Worm (Caenorhabditis elegans) whole organism, L4 larva: ENCODE measurements around the gene C33D9.6.
A peak's percentile ranks its signal among the peaks of the same experiment; 100 is the strongest.

Experiments used
- D1046.2 ChIP-seq: fragments of 200-800 bp; sonication (Bioruptor generic); IDR thresholded peaks from 2 replicates; pipeline ENCODE4 v1.3.6; 2022; ENCODE audit warnings: missing genetic modification characterization, missing compliant biosample characterization
- F37D6.2 ChIP-seq: sonication (generic microtip); optimal IDR thresholded peaks from 2 replicates; lab custom pipeline; 2016; ENCODE audit warnings: mild to moderate bottlenecking, missing genetic modification characterization, missing compliant biosample characterization
- Y105C5A.15 ChIP-seq: fragments of 200-800 bp; sonication (Bioruptor generic); IDR thresholded peaks from 2 replicates; pipeline ENCODE4 v1.3.6; 2022; ENCODE audit warnings: missing genetic modification characterization, missing compliant biosample characterization
- ZK337.2 ChIP-seq: fragments of 200-800 bp; sonication (Bioruptor generic); IDR thresholded peaks from 2 replicates; pipeline ENCODE4 v1.3.6; 2022; ENCODE audit warnings: missing genetic modification reagents, missing genetic modification characterization, missing compliant biosample characterization
- aha-1 ChIP-seq: fragments of 150-350 bp; peaks from one replicate; lab custom pipeline; 2014; ENCODE audit warnings: missing biosample characterization, missing genetic modification characterization
- aly-2 ChIP-seq: sonication (generic microtip); optimal IDR thresholded peaks from 2 replicates; lab custom pipeline; 2018; ENCODE audit warnings: missing biosample characterization, missing genetic modification characterization
- attf-4 ChIP-seq: sonication (generic microtip); optimal IDR thresholded peaks from 3 replicates; lab custom pipeline; 2017; ENCODE audit warnings: missing biosample characterization, missing genetic modification characterization
- ceh-20 ChIP-seq: fragments of 200-800 bp; sonication (Bioruptor generic); IDR thresholded peaks from 2 replicates; pipeline ENCODE4 v1.3.6; 2022; ENCODE audit warnings: missing genetic modification reagents, missing genetic modification characterization, missing compliant biosample characterization
- ceh-28 ChIP-seq: fragments of 150-350 bp; optimal IDR thresholded peaks from 2 replicates; lab custom pipeline; 2014; ENCODE audit warnings: missing biosample characterization, missing genetic modification reagents, missing genetic modification characterization
- ceh-32 ChIP-seq: sonication (generic microtip); optimal IDR thresholded peaks from 2 replicates; lab custom pipeline; 2016; ENCODE audit warnings: mild to moderate bottlenecking, missing genetic modification characterization, missing compliant biosample characterization; ENCODE audit not compliant: poor library complexity
- ces-1 ChIP-seq: fragments of 150-350 bp; sonication (generic microtip); optimal IDR thresholded peaks from 4 replicates; lab custom pipeline; 2014; ENCODE audit warnings: missing biosample characterization, missing genetic modification reagents, missing genetic modification characterization
- cey-2 ChIP-seq: sonication (generic microtip); optimal IDR thresholded peaks from 3 replicates; lab custom pipeline; 2017; ENCODE audit warnings: missing genetic modification characterization, mild to moderate bottlenecking, missing compliant biosample characterization, antibody characterized with exemption, borderline replicate concordance; ENCODE audit not compliant: insufficient read depth
- ctbp-1 ChIP-seq: fragments of 200-800 bp; sonication (Bioruptor generic); IDR thresholded peaks from 2 replicates; pipeline ENCODE4 v1.3.6; 2022; ENCODE audit warnings: missing genetic modification reagents, missing genetic modification characterization, missing compliant biosample characterization
- daf-12 ChIP-seq: fragments of 150-350 bp; optimal IDR thresholded peaks from 2 replicates; lab custom pipeline; 2014; ENCODE audit warnings: missing biosample characterization, missing genetic modification reagents, missing genetic modification characterization
- daf-19 ChIP-seq: fragments of 200-800 bp; sonication (Bioruptor generic); conservative IDR thresholded peaks from 2 replicates; pipeline ENCODE4 v1.3.6; 2022; ENCODE audit warnings: missing genetic modification characterization, missing compliant biosample characterization
- daf-8 ChIP-seq: fragments of 200-800 bp; sonication (Bioruptor generic); IDR thresholded peaks from 2 replicates; pipeline ENCODE4 v1.3.6; 2022; ENCODE audit warnings: missing genetic modification characterization, missing compliant biosample characterization
- dmd-8 ChIP-seq: fragments of 200-800 bp; sonication (Bioruptor generic); IDR thresholded peaks from 2 replicates; pipeline ENCODE4 v1.3.6; 2022; ENCODE audit warnings: missing genetic modification characterization, missing compliant biosample characterization
- dmd-9 ChIP-seq: fragments of 200-800 bp; sonication (Bioruptor generic); IDR thresholded peaks from 2 replicates; pipeline ENCODE4 v1.3.6; 2022; ENCODE audit warnings: missing genetic modification reagents, missing genetic modification characterization, missing compliant biosample characterization
- dpl-1 ChIP-seq: fragments of 150-350 bp; optimal IDR thresholded peaks from 2 replicates; lab custom pipeline; 2014; ENCODE audit warnings: missing biosample characterization, missing genetic modification reagents, missing genetic modification characterization
- egl-43 ChIP-seq: fragments of 200-800 bp; sonication (Bioruptor generic); IDR thresholded peaks from 2 replicates; pipeline ENCODE4 v1.3.6; 2022; ENCODE audit warnings: missing genetic modification reagents, missing genetic modification characterization, missing compliant biosample characterization
- fos-1 ChIP-seq: fragments of 150-350 bp; optimal IDR thresholded peaks from 2 replicates; lab custom pipeline; 2014; ENCODE audit warnings: missing biosample characterization, missing genetic modification characterization
- hlh-11 ChIP-seq: fragments of 200-800 bp; sonication (Bioruptor generic); optimal IDR thresholded peaks from 2 replicates; lab custom pipeline; 2018; ENCODE audit warnings: mild to moderate bottlenecking, missing genetic modification characterization, missing compliant biosample characterization
- hlh-30 ChIP-seq: sonication (generic microtip); optimal IDR thresholded peaks from 2 replicates; lab custom pipeline; 2017; ENCODE audit warnings: antibody characterized with exemption, mild to moderate bottlenecking, missing genetic modification characterization, missing compliant biosample characterization; ENCODE audit not compliant: insufficient read depth
- lin-15B ChIP-seq: fragments of 150-350 bp; sonication (generic microtip); optimal IDR thresholded peaks from 3 replicates; lab custom pipeline; 2014; ENCODE audit warnings: missing biosample characterization, missing genetic modification characterization
- lin-29 ChIP-seq: fragments of 200-800 bp; sonication (Bioruptor generic); IDR thresholded peaks from 2 replicates; pipeline ENCODE4 v1.3.6; 2022; ENCODE audit warnings: missing genetic modification reagents, missing genetic modification characterization, missing compliant biosample characterization
- lin-38 ChIP-seq: fragments of 200-800 bp; sonication (Bioruptor generic); IDR thresholded peaks from 2 replicates; pipeline ENCODE4 v1.3.6; 2022; ENCODE audit warnings: missing genetic modification reagents, missing genetic modification characterization, missing compliant biosample characterization
- lsy-2 ChIP-seq, 2 experiments: fragments of 150-350 bp in 1 of 2; sonication (generic microtip) in 1 of 2; optimal IDR thresholded peaks; 2 replicates each; lab custom pipeline; 2014 to 2017; ENCODE audit warnings: missing biosample characterization in 2 of 2, missing genetic modification characterization in 2 of 2
- mdt-29 ChIP-seq: fragments of 200-800 bp; sonication (Bioruptor generic); IDR thresholded peaks from 2 replicates; pipeline ENCODE4 v1.3.6; 2022; ENCODE audit warnings: missing genetic modification reagents, missing genetic modification characterization, missing compliant biosample characterization
- mes-2 ChIP-seq: sonication (generic microtip); optimal IDR thresholded peaks from 2 replicates; lab custom pipeline; 2016; ENCODE audit warnings: missing genotype, mild to moderate bottlenecking, missing genetic modification characterization, missing compliant biosample characterization; ENCODE audit not compliant: poor library complexity, severe bottlenecking
- mxl-2 ChIP-seq: fragments of 200-800 bp; sonication (Bioruptor generic); conservative IDR thresholded peaks from 2 replicates; pipeline ENCODE4 v1.3.6; 2022; ENCODE audit warnings: missing genetic modification reagents, missing genetic modification characterization, missing compliant biosample characterization
- nhr-25 ChIP-seq: sonication (generic microtip); optimal IDR thresholded peaks from 2 replicates; lab custom pipeline; 2017; ENCODE audit warnings: missing genetic modification characterization, mild to moderate bottlenecking, missing compliant biosample characterization, antibody characterized with exemption, moderate library complexity, borderline replicate concordance; ENCODE audit not compliant: insufficient read depth
- nhr-28 ChIP-seq: fragments of 150-350 bp; optimal IDR thresholded peaks from 2 replicates; lab custom pipeline; 2014; ENCODE audit warnings: missing biosample characterization, missing genetic modification characterization
- nhr-41 ChIP-seq: fragments of 200-800 bp; sonication (Bioruptor generic); IDR thresholded peaks from 2 replicates; pipeline ENCODE4 v1.3.6; 2022; ENCODE audit warnings: missing genetic modification reagents, missing genetic modification characterization, missing compliant biosample characterization
- nhr-42 ChIP-seq: fragments of 200-800 bp; sonication (Bioruptor generic); IDR thresholded peaks from 2 replicates; pipeline ENCODE4 v1.3.6; 2022; ENCODE audit warnings: missing genetic modification characterization, missing compliant biosample characterization
- nhr-6 ChIP-seq: fragments of 150-350 bp; optimal IDR thresholded peaks from 2 replicates; lab custom pipeline; 2014; ENCODE audit warnings: missing biosample characterization, missing genetic modification characterization
- pha-4 ChIP-seq, 2 experiments: fragments of 150-350 bp in 1 of 2; fragments of 200-800 bp in 1 of 2; sonication (Bioruptor generic) in 1 of 2; IDR thresholded peaks in 1 of 2; optimal IDR thresholded peaks in 1 of 2; 2 replicates each; pipeline versions ENCODE4 v1.3.6 to Lab custom; 2014 to 2022; ENCODE audit warnings: missing genetic modification characterization in 2 of 2, missing genetic modification reagents in 2 of 2, missing biosample characterization in 1 of 2, missing compliant biosample characterization in 1 of 2
- pqm-1 ChIP-seq: sonication (generic microtip); optimal IDR thresholded peaks from 2 replicates; lab custom pipeline; 2017; ENCODE audit warnings: missing biosample characterization, missing genetic modification characterization
- snpc-4 ChIP-seq: fragments of 150-350 bp; optimal IDR thresholded peaks from 2 replicates; lab custom pipeline; 2014; ENCODE audit warnings: missing biosample characterization, missing genetic modification characterization
- unc-62 ChIP-seq, 3 experiments: fragments of 150-350 bp in 1 of 3; sonication (generic microtip); optimal IDR thresholded peaks in 2 of 3; peaks in 1 of 3; 1 replicate in 1 of 3; 2 replicates in 2 of 3; lab custom pipeline; 2014 to 2017; ENCODE audit warnings: missing biosample characterization in 3 of 3, missing genetic modification characterization in 3 of 3, missing genetic modification reagents in 3 of 3, missing genotype in 1 of 3
- vab-7 ChIP-seq: fragments of 200-800 bp; sonication (Bioruptor generic); IDR thresholded peaks from 2 replicates; pipeline ENCODE4 v1.3.6; 2022; ENCODE audit warnings: missing genetic modification reagents, missing genetic modification characterization, missing compliant biosample characterization
- zag-1 ChIP-seq: fragments of 150-350 bp; optimal IDR thresholded peaks from 2 replicates; lab custom pipeline; 2014; ENCODE audit warnings: missing biosample characterization, missing genetic modification characterization
- zfp-3 ChIP-seq: fragments of 200-800 bp; sonication (Bioruptor generic); conservative IDR thresholded peaks from 2 replicates; pipeline ENCODE4 v1.3.6; 2022; ENCODE audit warnings: missing genetic modification reagents, missing genetic modification characterization, missing compliant biosample characterization
- zip-11 ChIP-seq: fragments of 200-800 bp; sonication (Bioruptor generic); IDR thresholded peaks from 2 replicates; pipeline ENCODE4 v1.3.6; 2022; ENCODE audit warnings: missing genetic modification characterization, missing compliant biosample characterization
- ztf-11 ChIP-seq: fragments of 150-350 bp; optimal IDR thresholded peaks from 2 replicates; lab custom pipeline; 2014; ENCODE audit warnings: missing biosample characterization, missing genetic modification characterization

Gene C33D9.6

DNA sequence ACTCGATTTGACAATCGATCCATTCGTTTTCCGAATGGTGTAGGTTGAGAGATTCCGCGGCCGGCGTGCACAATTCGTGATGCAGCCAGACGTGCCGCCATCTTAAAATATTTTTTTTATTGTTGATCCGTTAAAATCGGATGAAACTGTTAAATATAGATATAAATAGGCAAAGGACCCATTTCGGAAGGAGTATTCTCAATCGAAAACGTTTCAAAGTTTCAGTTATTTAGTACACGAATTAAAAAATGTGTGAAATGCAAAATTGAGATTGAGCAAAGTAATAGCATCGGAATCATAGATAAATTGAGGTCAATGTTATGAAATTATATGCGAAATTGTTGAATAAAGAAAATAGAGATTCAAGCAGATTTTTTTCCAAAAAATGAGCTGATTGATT is 38.0 kb downstream of the C33D9.6 start, which contains the start of gene mrps-33:
Gene mrps-33, minus strand, starts transcription at position 101 of the 400 bp plus-strand sequence.
- TF ChIP-seq fos-1 = no peak
- no peak for TF ChIP-seq dpl-1 (GFP tag; lab: Kevin White, UChicago)
- TF ChIP-seq daf-19 (GFP tag; lab: Robert Waterston, UW) = no peak
- TF ChIP-seq zag-1 (tag; lab: Kevin White, UChicago) = no peak
- no peak for TF ChIP-seq daf-12 (tag; lab: Kevin White, UChicago)
- TF ChIP-seq snpc-4 = no peak
- TF ChIP-seq nhr-6 (tag; lab: Kevin White, UChicago) = no peak

- TF ChIP-seq ceh-28 (tag; lab: Kevin White, UChicago) (peak; percentile 24), aly-2 (no peak)
Observed at ce11 chrIV:8739294-8739693, 38.7 kb downstream of the C33D9.6 start, which contains the start of gene F21D5.5. Gene F21D5.5, minus strand, starts transcription at chrIV:8739394.

- no peak for TF ChIP-seq dmd-8 (GFP tag; lab: Robert Waterston, UW)
- TF ChIP-seq nhr-42 (GFP tag; lab: Robert Waterston, UW) = no peak
- TF ChIP-seq ces-1 (GFP tag; lab: Kevin White, UChicago) = no peak
- TF ChIP-seq nhr-6 (tag; lab: Kevin White, UChicago) = no peak
- TF ChIP-seq D1046.2 = no peak
- no peak for TF ChIP-seq pha-4 (GFP tag; IDR thresholded peaks at IDR 0.05; lab: Robert Waterston, UW)
- no peak for TF ChIP-seq pha-4 (tag; optimal IDR thresholded peaks at IDR 0.05; lab: Kevin White, UChicago)
- no peak for TF ChIP-seq hlh-11 (tag; lab: Kevin White, UChicago)
- no peak for TF ChIP-seq mxl-2 (GFP tag; lab: Robert Waterston, UW)
- TF ChIP-seq egl-43 (GFP tag; lab: Robert Waterston, UW) = no peak
- TF ChIP-seq lin-38 (GFP tag; lab: Robert Waterston, UW) = no peak
- TF ChIP-seq attf-4 (tag; lab: Kevin White, UChicago) = no peak
- TF ChIP-seq Y105C5A.15 = no peak
- TF ChIP-seq dmd-9 (GFP tag; lab: Robert Waterston, UW) = no peak
- TF ChIP-seq ceh-32 = no peak
- TF ChIP-seq vab-7 (GFP tag; lab: Robert Waterston, UW) = no peak
- TF ChIP-seq zip-11 (GFP tag; lab: Robert Waterston, UW) = no peak
- no peak for TF ChIP-seq nhr-41 (GFP tag; lab: Robert Waterston, UW)
Observed at ce11 chrIV:8737787-8738186, 40.2 kb downstream of the C33D9.6 start, which contains the start of gene F21D5.4. Gene F21D5.4, plus strand, starts transcription at chrIV:8738087.

- TF ChIP-seq lsy-2 (tag; optimal IDR thresholded peaks at IDR 0.05; lab: Kevin White, UChicago) (peak in 1 of 2 experiments; percentile 32), zfp-3 (GFP tag; lab: Robert Waterston, UW) (no peak), ceh-20 (GFP tag; lab: Robert Waterston, UW) (no peak), mes-2 (tag; lab: Kevin White, UChicago) (peak; percentile 27), nhr-25 (no peak), hlh-30 (peak; percentile 10), aha-1 (no peak), daf-8 (GFP tag; lab: Robert Waterston, UW) (no peak), nhr-28 (tag; lab: Kevin White, UChicago) (peak; percentile 5)
Observed at ce11 chrIV:8737354-8737753, 40.6 kb downstream of the C33D9.6 start.

- TF ChIP-seq cey-2 (tag; lab: Kevin White, UChicago) (no peak), ctbp-1 (GFP tag; lab: Robert Waterston, UW) (no peak), ceh-20 (GFP tag; lab: Robert Waterston, UW) (peak; percentile 71; the same call in 1 of the 2 replicates), lin-15B (tag; lab: Kevin White, UChicago) (no peak), pqm-1 (peak; percentile 96), nhr-28 (tag; lab: Kevin White, UChicago) (peak; percentile 60), mdt-29 (GFP tag; lab: Robert Waterston, UW) (no peak), ceh-28 (tag; lab: Kevin White, UChicago) (no peak), F37D6.2 (tag; lab: Kevin White, UChicago) (no peak), ztf-11 (tag; lab: Kevin White, UChicago) (no peak), lin-29 (GFP tag; lab: Robert Waterston, UW) (no peak), ZK337.2 (GFP tag; lab: Robert Waterston, UW) (no peak), unc-62 (GFP tag; optimal IDR thresholded peaks at IDR 0.05 in 1 of 2; lab: Kevin White, UChicago) (no peak), unc-62 (tag; optimal IDR thresholded peaks at IDR 0.05; lab: Kevin White, UChicago) (no peak)
Observed at ce11 chrIV:8730469-8730868, 47.5 kb downstream of the C33D9.6 start, which contains the start of gene F21D5.3. Gene F21D5.3, plus strand, starts transcription at chrIV:8730815.
